Worm (Caenorhabditis elegans) whole organism, L4/young adult: Measurements from ENCODE around the gene dhhc-1.

ENCODE experiments used
- W03F9.2 ChIP-seq: fragments of 150-350 bp; optimal IDR thresholded peaks from 2 replicates; lab custom pipeline; 2014; ENCODE audit warnings: missing biosample characterization, missing genetic modification characterization
- him-1 ChIP-seq: sonication (generic microtip); optimal IDR thresholded peaks from 2 replicates; lab custom pipeline; 2016; ENCODE audit warnings: missing genotype, missing genetic modification reagents, missing genetic modification characterization, missing compliant biosample characterization

DNA sequence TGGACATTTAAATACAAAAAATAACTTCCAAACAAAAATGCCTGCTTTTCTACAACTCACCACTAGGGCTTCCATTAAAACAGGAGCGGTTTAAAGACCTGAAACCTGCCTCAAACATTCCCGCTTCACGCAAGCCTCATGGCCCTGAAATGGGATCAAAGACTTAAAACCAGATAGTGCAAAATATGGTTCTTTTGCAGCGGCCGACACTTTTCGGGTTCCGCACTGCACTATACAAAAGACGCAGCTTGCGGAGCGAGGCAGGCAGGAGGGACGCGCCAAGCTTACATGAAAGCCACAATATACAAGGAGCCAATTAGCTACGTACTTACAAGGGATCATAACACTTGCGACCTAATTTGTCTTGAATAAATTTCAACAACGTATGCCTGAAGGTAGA is 26.7 kb downstream of the dhhc-1 start:
- TF ChIP-seq W03F9.2 (tag; lab: Kevin White, UChicago), result no peak
- no peak for TF ChIP-seq him-1
